Worm (Caenorhabditis elegans): Measurements from ENCODE around the gene F44E2.7.

ce11 chrIII:8811111-8811510 is 37.2 kb downstream of the F44E2.7 start:
- TF ChIP-seq ces-1 (GFP tag; optimal IDR thresholded peaks at IDR 0.05): peak; percentile 98
- TF ChIP-seq mab-5 (tag; optimal IDR thresholded peaks at IDR 0.05): no peak
- TF ChIP-seq unc-39 (tag; optimal IDR thresholded peaks at IDR 0.05): no peak
- no peak for TF ChIP-seq nhr-2 (tag; optimal IDR thresholded peaks at IDR 0.05)

Data from whole organism, mixed stage, embryonic.